Worm (Caenorhabditis elegans) whole organism, L4 larva: ENCODE data around the gene srh-10.
A peak's percentile ranks its signal among the peaks of the same experiment; 100 is the strongest.

Experiments used
- F37D6.2 ChIP-seq: sonication (generic microtip); optimal IDR thresholded peaks from 2 replicates; lab custom pipeline; 2016; ENCODE audit warnings: mild to moderate bottlenecking, missing genetic modification characterization, missing compliant biosample characterization
- F49E8.2 ChIP-seq: sonication (generic microtip); optimal IDR thresholded peaks from 2 replicates; lab custom pipeline; 2016; ENCODE audit warnings: missing compliant biosample characterization, mild to moderate bottlenecking, missing genetic modification characterization, borderline replicate concordance
- T20F7.1 ChIP-seq: fragments of 200-800 bp; sonication (Bioruptor generic); optimal IDR thresholded peaks from 2 replicates; lab custom pipeline; 2018; ENCODE audit warnings: mild to moderate bottlenecking, missing genetic modification characterization, missing compliant biosample characterization
- Y105C5A.15 ChIP-seq: fragments of 200-800 bp; sonication (Bioruptor generic); IDR thresholded peaks from 2 replicates; pipeline ENCODE4 v1.3.6; 2022; ENCODE audit warnings: missing genetic modification characterization, missing compliant biosample characterization
- Y48G9A.11 ChIP-seq: fragments of 200-800 bp; sonication (Bioruptor generic); IDR thresholded peaks from 2 replicates; pipeline ENCODE4 v1.3.6; 2022; ENCODE audit warnings: missing genetic modification reagents, missing genetic modification characterization, missing compliant biosample characterization
- Y5F2A.4 ChIP-seq: fragments of 200-800 bp; sonication (Bioruptor generic); optimal IDR thresholded peaks from 2 replicates; lab custom pipeline; 2018; ENCODE audit warnings: mild to moderate bottlenecking, missing genetic modification characterization, missing compliant biosample characterization
- Y75B8A.6 ChIP-seq: fragments of 200-800 bp; sonication (Bioruptor generic); IDR thresholded peaks from 2 replicates; pipeline ENCODE4 v1.3.6; 2022; ENCODE audit warnings: missing genetic modification reagents, missing genetic modification characterization, missing compliant biosample characterization
- aha-1 ChIP-seq: fragments of 150-350 bp; peaks from one replicate; lab custom pipeline; 2014; ENCODE audit warnings: missing biosample characterization, missing genetic modification characterization
- cey-2 ChIP-seq: sonication (generic microtip); optimal IDR thresholded peaks from 3 replicates; lab custom pipeline; 2017; ENCODE audit warnings: missing genetic modification characterization, mild to moderate bottlenecking, missing compliant biosample characterization, antibody characterized with exemption, borderline replicate concordance; ENCODE audit not compliant: insufficient read depth
- daf-16 ChIP-seq, 3 experiments: sonication (generic microtip); optimal IDR thresholded peaks; 2 replicates each; lab custom pipeline; 2016 to 2017; ENCODE audit warnings: missing genetic modification characterization in 3 of 3, missing genetic modification reagents in 3 of 3, mild to moderate bottlenecking in 2 of 3, missing compliant biosample characterization in 2 of 3, missing biosample characterization in 1 of 3, moderate library complexity in 1 of 3
- daf-8 ChIP-seq: fragments of 200-800 bp; sonication (Bioruptor generic); IDR thresholded peaks from 2 replicates; pipeline ENCODE4 v1.3.6; 2022; ENCODE audit warnings: missing genetic modification characterization, missing compliant biosample characterization
- dmd-6 ChIP-seq: fragments of 200-800 bp; sonication (Bioruptor generic); IDR thresholded peaks from 2 replicates; pipeline ENCODE4 v1.3.6; 2022; ENCODE audit warnings: missing genetic modification reagents, missing genetic modification characterization, missing compliant biosample characterization
- dpl-1 ChIP-seq: fragments of 150-350 bp; optimal IDR thresholded peaks from 2 replicates; lab custom pipeline; 2014; ENCODE audit warnings: missing biosample characterization, missing genetic modification reagents, missing genetic modification characterization
- duxl-1 ChIP-seq: sonication (generic microtip); optimal IDR thresholded peaks from 2 replicates; lab custom pipeline; 2016; ENCODE audit warnings: mild to moderate bottlenecking, missing genetic modification characterization, moderate library complexity, missing compliant biosample characterization; ENCODE audit not compliant: poor library complexity
- dve-1 ChIP-seq: sonication (generic microtip); optimal IDR thresholded peaks from 2 replicates; lab custom pipeline; 2017; ENCODE audit warnings: antibody characterized with exemption, mild to moderate bottlenecking, missing genetic modification characterization, missing compliant biosample characterization; ENCODE audit not compliant: insufficient read depth
- egl-27 ChIP-seq: sonication (generic microtip); optimal IDR thresholded peaks from 3 replicates; lab custom pipeline; 2017; ENCODE audit warnings: missing biosample characterization, missing genetic modification reagents, missing genetic modification characterization
- hif-1 ChIP-seq, 2 experiments: sonication (generic microtip); optimal IDR thresholded peaks; 2 replicates each; lab custom pipeline; 2016 to 2017; ENCODE audit warnings: missing compliant biosample characterization in 2 of 2, missing genetic modification characterization in 2 of 2, missing genetic modification reagents in 2 of 2, missing genotype in 2 of 2, mild to moderate bottlenecking in 1 of 2
- hlh-11 ChIP-seq: fragments of 200-800 bp; sonication (Bioruptor generic); optimal IDR thresholded peaks from 2 replicates; lab custom pipeline; 2018; ENCODE audit warnings: mild to moderate bottlenecking, missing genetic modification characterization, missing compliant biosample characterization
- hlh-30 ChIP-seq: sonication (generic microtip); optimal IDR thresholded peaks from 2 replicates; lab custom pipeline; 2017; ENCODE audit warnings: antibody characterized with exemption, mild to moderate bottlenecking, missing genetic modification characterization, missing compliant biosample characterization; ENCODE audit not compliant: insufficient read depth
- hmg-1.1 ChIP-seq: fragments of 200-800 bp; sonication (Bioruptor generic); IDR thresholded peaks from 2 replicates; pipeline ENCODE4 v1.3.6; 2022; ENCODE audit warnings: missing genetic modification reagents, missing genetic modification characterization, missing compliant biosample characterization
- lim-7 ChIP-seq: fragments of 200-800 bp; sonication (Bioruptor generic); IDR thresholded peaks from 2 replicates; pipeline ENCODE4 v1.3.6; 2022; ENCODE audit warnings: missing genetic modification characterization, missing compliant biosample characterization
- lin-13 ChIP-seq: fragments of 150-350 bp; optimal IDR thresholded peaks from 2 replicates; lab custom pipeline; 2014; ENCODE audit warnings: missing biosample characterization, missing genetic modification reagents, missing genetic modification characterization
- lin-15B ChIP-seq: fragments of 150-350 bp; sonication (generic microtip); optimal IDR thresholded peaks from 3 replicates; lab custom pipeline; 2014; ENCODE audit warnings: missing biosample characterization, missing genetic modification characterization
- lin-38 ChIP-seq: fragments of 200-800 bp; sonication (Bioruptor generic); IDR thresholded peaks from 2 replicates; pipeline ENCODE4 v1.3.6; 2022; ENCODE audit warnings: missing genetic modification reagents, missing genetic modification characterization, missing compliant biosample characterization
- lir-3 ChIP-seq: sonication (generic microtip); optimal IDR thresholded peaks from 2 replicates; lab custom pipeline; 2016; ENCODE audit warnings: mild to moderate bottlenecking, missing genetic modification characterization, missing compliant biosample characterization
- lsy-2 ChIP-seq, 2 experiments: fragments of 150-350 bp in 1 of 2; sonication (generic microtip) in 1 of 2; optimal IDR thresholded peaks; 2 replicates each; lab custom pipeline; 2014 to 2017; ENCODE audit warnings: missing biosample characterization in 2 of 2, missing genetic modification characterization in 2 of 2
- madf-5 ChIP-seq, 2 experiments: fragments of 200-800 bp; sonication (Bioruptor generic); IDR thresholded peaks; 2 replicates each; pipeline ENCODE4 v1.3.6; 2022; ENCODE audit warnings: missing compliant biosample characterization in 2 of 2, missing genetic modification characterization in 2 of 2
- mdl-1 ChIP-seq, 2 experiments: fragments of 150-350 bp in 1 of 2; sonication (generic microtip) in 1 of 2; optimal IDR thresholded peaks; 2 replicates each; lab custom pipeline; 2014 to 2017; ENCODE audit warnings: missing biosample characterization in 2 of 2, missing genetic modification characterization in 2 of 2
- mdt-29 ChIP-seq: fragments of 200-800 bp; sonication (Bioruptor generic); IDR thresholded peaks from 2 replicates; pipeline ENCODE4 v1.3.6; 2022; ENCODE audit warnings: missing genetic modification reagents, missing genetic modification characterization, missing compliant biosample characterization
- mep-1 ChIP-seq: fragments of 150-350 bp; sonication (generic microtip); optimal IDR thresholded peaks from 3 replicates; lab custom pipeline; 2014; ENCODE audit warnings: missing biosample characterization, missing genetic modification characterization
- mes-2 ChIP-seq: sonication (generic microtip); optimal IDR thresholded peaks from 2 replicates; lab custom pipeline; 2016; ENCODE audit warnings: missing genotype, mild to moderate bottlenecking, missing genetic modification characterization, missing compliant biosample characterization; ENCODE audit not compliant: poor library complexity, severe bottlenecking
- mxl-3 ChIP-seq: fragments of 200-800 bp; sonication (Bioruptor generic); optimal IDR thresholded peaks from 2 replicates; lab custom pipeline; 2018; ENCODE audit warnings: mild to moderate bottlenecking, missing genetic modification characterization, missing compliant biosample characterization
- nhr-10 ChIP-seq: fragments of 150-350 bp; optimal IDR thresholded peaks from 2 replicates; lab custom pipeline; 2014; ENCODE audit warnings: missing biosample characterization, missing genetic modification characterization
- nhr-11 ChIP-seq: fragments of 150-350 bp; optimal IDR thresholded peaks from 2 replicates; lab custom pipeline; 2014; ENCODE audit warnings: missing biosample characterization, missing genetic modification characterization
- nhr-237 ChIP-seq: sonication (generic microtip); optimal IDR thresholded peaks from 2 replicates; lab custom pipeline; 2017; ENCODE audit warnings: missing biosample characterization, missing genetic modification characterization
- nhr-25 ChIP-seq: sonication (generic microtip); optimal IDR thresholded peaks from 2 replicates; lab custom pipeline; 2017; ENCODE audit warnings: missing genetic modification characterization, mild to moderate bottlenecking, missing compliant biosample characterization, antibody characterized with exemption, moderate library complexity, borderline replicate concordance; ENCODE audit not compliant: insufficient read depth
- nhr-28 ChIP-seq: fragments of 150-350 bp; optimal IDR thresholded peaks from 2 replicates; lab custom pipeline; 2014; ENCODE audit warnings: missing biosample characterization, missing genetic modification characterization
- nhr-6 ChIP-seq: fragments of 150-350 bp; optimal IDR thresholded peaks from 2 replicates; lab custom pipeline; 2014; ENCODE audit warnings: missing biosample characterization, missing genetic modification characterization
- nhr-77 ChIP-seq: fragments of 150-350 bp; optimal IDR thresholded peaks from 2 replicates; lab custom pipeline; 2014; ENCODE audit warnings: missing biosample characterization, missing genetic modification characterization
- pha-4 ChIP-seq, 2 experiments: fragments of 150-350 bp in 1 of 2; fragments of 200-800 bp in 1 of 2; sonication (Bioruptor generic) in 1 of 2; IDR thresholded peaks in 1 of 2; optimal IDR thresholded peaks in 1 of 2; 2 replicates each; pipeline versions ENCODE4 v1.3.6 to Lab custom; 2014 to 2022; ENCODE audit warnings: missing genetic modification characterization in 2 of 2, missing genetic modification reagents in 2 of 2, missing biosample characterization in 1 of 2, missing compliant biosample characterization in 1 of 2
- pqm-1 ChIP-seq: sonication (generic microtip); optimal IDR thresholded peaks from 2 replicates; lab custom pipeline; 2017; ENCODE audit warnings: missing biosample characterization, missing genetic modification characterization
- rbr-2 ChIP-seq: sonication (generic microtip); optimal IDR thresholded peaks from 2 replicates; lab custom pipeline; 2016; ENCODE audit warnings: missing genotype, missing genetic modification characterization, missing compliant biosample characterization
- unc-130 ChIP-seq: sonication (generic microtip); optimal IDR thresholded peaks from 2 replicates; lab custom pipeline; 2016; ENCODE audit warnings: missing genetic modification reagents, missing genetic modification characterization, missing compliant biosample characterization
- unc-39 ChIP-seq: sonication (generic microtip); optimal IDR thresholded peaks from 2 replicates; lab custom pipeline; 2017; ENCODE audit warnings: missing biosample characterization, missing genetic modification characterization
- unc-62 ChIP-seq, 3 experiments: fragments of 150-350 bp in 1 of 3; sonication (generic microtip); optimal IDR thresholded peaks in 2 of 3; peaks in 1 of 3; 1 replicate in 1 of 3; 2 replicates in 2 of 3; lab custom pipeline; 2014 to 2017; ENCODE audit warnings: missing biosample characterization in 3 of 3, missing genetic modification characterization in 3 of 3, missing genetic modification reagents in 3 of 3, missing genotype in 1 of 3
- ztf-7 ChIP-seq: fragments of 150-350 bp; optimal IDR thresholded peaks from 2 replicates; lab custom pipeline; 2014; ENCODE audit warnings: missing biosample characterization, missing genetic modification characterization

Gene srh-10

ce11 chrV:6017630-6018029 lies 49.3 kb downstream of the srh-10 start, which contains the start of the genes rpt-2 and aps-1:
Gene rpt-2 (minus strand): TSS chrV:6017669.
Gene aps-1 (plus strand): TSS chrV:6017970.
- peak; percentile 50 for TF ChIP-seq mxl-3
- peak; percentile 8 for TF ChIP-seq pqm-1 (tag; lab: Kevin White, UChicago)
- TF ChIP-seq nhr-6 (tag; lab: Kevin White, UChicago) = peak; percentile 45
- TF ChIP-seq hmg-1.1 = peak; percentile 56
- no peak for TF ChIP-seq nhr-10
- peak; percentile 68 for TF ChIP-seq rbr-2 (tag; lab: Kevin White, UChicago)
- no peak for TF ChIP-seq Y5F2A.4 (GFP tag; lab: Kevin White, UChicago)
- peak in 1 of 2 experiments; percentile 67 for TF ChIP-seq mdl-1 (tag; optimal IDR thresholded peaks at IDR 0.05; lab: Kevin White, UChicago)
- peak; percentile 92 for TF ChIP-seq Y48G9A.11
- TF ChIP-seq nhr-11 (tag; lab: Kevin White, UChicago) = peak; percentile 61
- peak; percentile 46 for TF ChIP-seq duxl-1 (tag; lab: Kevin White, UChicago)
- TF ChIP-seq madf-5 (GFP tag; IDR thresholded peaks at IDR 0.05; lab: Robert Waterston, UW) = no peak
- TF ChIP-seq ztf-7 (tag; lab: Kevin White, UChicago) = peak; percentile 35
- TF ChIP-seq dve-1 (tag; lab: Kevin White, UChicago) = peak; percentile 76
- no peak for TF ChIP-seq lir-3 (tag; lab: Kevin White, UChicago)
- no peak for TF ChIP-seq F49E8.2 (tag; lab: Kevin White, UChicago)
- peak in 1 of 2 experiments; percentile 91 for TF ChIP-seq lsy-2 (tag; optimal IDR thresholded peaks at IDR 0.05; lab: Kevin White, UChicago)
- TF ChIP-seq lin-15B (tag; lab: Kevin White, UChicago) = peak; percentile 68
- TF ChIP-seq lin-38 = peak; percentile 97
- no peak for TF ChIP-seq egl-27 (tag; lab: Kevin White, UChicago)
- no peak for TF ChIP-seq aha-1 (tag; lab: Kevin White, UChicago)
- no peak; the same call in 1 of the 2 replicates for TF ChIP-seq pha-4 (GFP tag; IDR thresholded peaks at IDR 0.05; lab: Robert Waterston, UW)
- peak; percentile 83 for TF ChIP-seq pha-4 (tag; optimal IDR thresholded peaks at IDR 0.05; lab: Kevin White, UChicago)
- TF ChIP-seq Y105C5A.15 (GFP tag; lab: Robert Waterston, UW) = no peak
- peak; percentile 60 for TF ChIP-seq hlh-11
- TF ChIP-seq F37D6.2 (tag; lab: Kevin White, UChicago) = peak; percentile 1
- peak; percentile 89 for TF ChIP-seq hlh-30 (tag; lab: Kevin White, UChicago)
- peak; percentile 66 for TF ChIP-seq nhr-77 (tag; lab: Kevin White, UChicago)
- TF ChIP-seq unc-62 (GFP tag; optimal IDR thresholded peaks at IDR 0.05 in 1 of 2; lab: Kevin White, UChicago) = no peak
- no peak for TF ChIP-seq unc-62 (tag; optimal IDR thresholded peaks at IDR 0.05; lab: Kevin White, UChicago)
- TF ChIP-seq mdt-29 (GFP tag; lab: Robert Waterston, UW) = no peak
- TF ChIP-seq lin-13 (GFP tag; lab: Kevin White, UChicago) = peak; percentile 65
- peak; percentile 34 for TF ChIP-seq dmd-6 (GFP tag; lab: Robert Waterston, UW)
- no peak for TF ChIP-seq unc-39 (tag; lab: Kevin White, UChicago)
- TF ChIP-seq unc-130 (GFP tag; lab: Kevin White, UChicago) = peak; percentile 26
- peak; percentile 47 for TF ChIP-seq nhr-28
- TF ChIP-seq mep-1 (tag; lab: Kevin White, UChicago) = peak; percentile 85
- peak; percentile 87 for TF ChIP-seq mes-2
- peak; percentile 21 for TF ChIP-seq nhr-25 (tag; lab: Kevin White, UChicago)
- no peak for TF ChIP-seq daf-8 (GFP tag; lab: Robert Waterston, UW)
- peak; percentile 79 for TF ChIP-seq dpl-1 (GFP tag; lab: Kevin White, UChicago)
- no peak for TF ChIP-seq nhr-237 (tag; lab: Kevin White, UChicago)
- no peak for TF ChIP-seq daf-16 (GFP tag; optimal IDR thresholded peaks at IDR 0.05; lab: Kevin White, UChicago)
- TF ChIP-seq daf-16 (tag; optimal IDR thresholded peaks at IDR 0.05; lab: Kevin White, UChicago) = peak; percentile 57
- peak in 1 of 2 experiments; percentile 44 for TF ChIP-seq hif-1 (tag; optimal IDR thresholded peaks at IDR 0.05; lab: Kevin White, UChicago)
- TF ChIP-seq cey-2 (tag; lab: Kevin White, UChicago) = no peak
- peak; percentile 100 for TF ChIP-seq T20F7.1 (GFP tag; lab: Kevin White, UChicago)
- no peak for TF ChIP-seq lim-7
- no peak for TF ChIP-seq Y75B8A.6
- TF ChIP-seq, all 104 proteins: peak for 30
